Fruit fly (Drosophila melanogaster) whole organism, wandering third instar larva: ENCODE data around the gene Eo.

Experiments used
- Abd-B ChIP-seq: fragments of >200 bp; optimal IDR thresholded peaks from 2 replicates; lab custom pipeline; 2017; ENCODE audit warnings: missing biosample characterization, missing genetic modification characterization
- CG9705 ChIP-seq: fragments of 200-800 bp; sonication (Bioruptor generic); optimal IDR thresholded peaks from 2 replicates; lab custom pipeline; 2018; ENCODE audit warnings: missing biosample characterization, mild to moderate bottlenecking, missing genetic modification characterization
- CrebA ChIP-seq: fragments of 200-800 bp; sonication (Bioruptor generic); optimal IDR thresholded peaks from 2 replicates; lab custom pipeline; 2016; ENCODE audit warnings: missing biosample characterization, mild to moderate bottlenecking, missing genetic modification characterization, borderline replicate concordance
- Dfd ChIP-seq: fragments of >200 bp; optimal IDR thresholded peaks from 2 replicates; lab custom pipeline; 2017; ENCODE audit warnings: missing biosample characterization, missing genetic modification characterization
- GATAd ChIP-seq: sonication (Bioruptor generic); optimal IDR thresholded peaks from 2 replicates; lab custom pipeline; 2016; ENCODE audit warnings: missing biosample characterization, missing genetic modification characterization
- HLH106 ChIP-seq: fragments of 200-800 bp; optimal IDR thresholded peaks from 3 replicates; lab custom pipeline; 2019; ENCODE audit warnings: missing biosample characterization, mild to moderate bottlenecking, missing genetic modification characterization, moderate library complexity
- Hnf4 ChIP-seq: fragments of 200-800 bp; sonication (Bioruptor generic); optimal IDR thresholded peaks from 2 replicates; lab custom pipeline; 2016; ENCODE audit warnings: missing biosample characterization, mild to moderate bottlenecking, missing genetic modification characterization
- Hr78 ChIP-seq: fragments of >200 bp; optimal IDR thresholded peaks from 2 replicates; lab custom pipeline; 2017; ENCODE audit warnings: missing biosample characterization, missing genetic modification characterization
- Hr83 ChIP-seq: fragments of 200-300 bp; sonication (Bioruptor generic); optimal IDR thresholded peaks from 2 replicates; lab custom pipeline; 2016; ENCODE audit warnings: missing biosample characterization, mild to moderate bottlenecking, missing genetic modification characterization, moderate library complexity; ENCODE audit not compliant: poor library complexity, severe bottlenecking
- Jra ChIP-seq: sonication (Bioruptor generic); optimal IDR thresholded peaks from 2 replicates; lab custom pipeline; 2016; ENCODE audit warnings: missing biosample characterization, missing genetic modification characterization
- Mio ChIP-seq: sonication (Bioruptor generic); optimal IDR thresholded peaks from 2 replicates; lab custom pipeline; 2016; ENCODE audit warnings: missing biosample characterization, missing genetic modification characterization
- N ChIP-seq: fragments of >200 bp; optimal IDR thresholded peaks from 2 replicates; lab custom pipeline; 2018; ENCODE audit warnings: missing biosample characterization, missing external identifiers, missing genetic modification characterization
- OdsH ChIP-seq: fragments of 200-800 bp; sonication (Bioruptor generic); optimal IDR thresholded peaks from 2 replicates; lab custom pipeline; 2016; ENCODE audit warnings: missing biosample characterization, mild to moderate bottlenecking, missing genetic modification characterization
- Sp1 ChIP-seq: fragments of 200-800 bp; sonication (Bioruptor generic); optimal IDR thresholded peaks from 3 replicates; lab custom pipeline; 2019; ENCODE audit warnings: missing biosample characterization, mild to moderate bottlenecking, missing genetic modification characterization, moderate library complexity
- Vsx2 ChIP-seq: fragments of 200-300, 225-300 bp; sonication (Bioruptor generic); optimal IDR thresholded peaks from 2 replicates; lab custom pipeline; 2018; ENCODE audit warnings: missing biosample characterization, missing genetic modification characterization; ENCODE audit not compliant: partially characterized antibody
- br ChIP-seq: fragments of 200-800 bp; sonication (Bioruptor generic); optimal IDR thresholded peaks from 2 replicates; lab custom pipeline; 2016; ENCODE audit warnings: missing biosample characterization, missing genetic modification characterization
- brk ChIP-seq: fragments of 200-800 bp; sonication (Bioruptor generic); optimal IDR thresholded peaks from 2 replicates; lab custom pipeline; 2016; ENCODE audit warnings: missing biosample characterization, mild to moderate bottlenecking, missing genetic modification characterization
- dl ChIP-seq, 2 experiments: fragments of 175-275, 200-275 bp in 1 of 2; fragments of 200-275 bp in 1 of 2; sonication (Bioruptor generic); optimal IDR thresholded peaks; lab custom pipeline; 2018; ENCODE audit warnings: mild to moderate bottlenecking in 2 of 2, missing biosample characterization in 2 of 2, missing genetic modification characterization in 2 of 2, moderate library complexity in 2 of 2; ENCODE audit not compliant: partially characterized antibody in 2 of 2, insufficient read depth in 1 of 2
- dmrt93B ChIP-seq: fragments of 200-800 bp; sonication (Bioruptor generic); optimal IDR thresholded peaks from 2 replicates; lab custom pipeline; 2018; ENCODE audit warnings: missing biosample characterization, mild to moderate bottlenecking, missing genetic modification characterization
- foxo ChIP-seq, 2 experiments: fragments of 200-800 bp; sonication (Bioruptor generic); optimal IDR thresholded peaks; 2 replicates in 1 of 2; 3 replicates in 1 of 2; lab custom pipeline; 2016 to 2017; ENCODE audit warnings: missing biosample characterization in 2 of 2, missing genetic modification characterization in 2 of 2
- fru ChIP-seq: fragments of 200-800 bp; sonication (Bioruptor generic); optimal IDR thresholded peaks from 3 replicates; lab custom pipeline; 2016; ENCODE audit warnings: missing biosample characterization, mild to moderate bottlenecking, missing genetic modification characterization
- h ChIP-seq: fragments of 200-800 bp; sonication (Bioruptor generic); optimal IDR thresholded peaks from 3 replicates; lab custom pipeline; 2016; ENCODE audit warnings: missing biosample characterization, mild to moderate bottlenecking, missing genetic modification characterization
- jim ChIP-seq: fragments of 175-275, 200-325 bp; sonication (Bioruptor generic); optimal IDR thresholded peaks from 2 replicates; lab custom pipeline; 2016; ENCODE audit warnings: missing biosample characterization, mild to moderate bottlenecking, missing genetic modification characterization
- pan ChIP-seq: fragments of >200 bp; optimal IDR thresholded peaks from 2 replicates; lab custom pipeline; 2017
- psq ChIP-seq: fragments of 200-800 bp; sonication (Bioruptor generic); optimal IDR thresholded peaks from 3 replicates; lab custom pipeline; 2017; ENCODE audit warnings: missing biosample characterization, mild to moderate bottlenecking, missing genetic modification characterization, moderate library complexity
- rgr ChIP-seq: fragments of 200-800 bp; sonication (Bioruptor generic); optimal IDR thresholded peaks from 3 replicates; lab custom pipeline; 2016; ENCODE audit warnings: missing biosample characterization, mild to moderate bottlenecking, missing genetic modification characterization
- sage ChIP-seq: fragments of 200-800 bp; sonication (Bioruptor generic); optimal IDR thresholded peaks from 2 replicates; lab custom pipeline; 2016; ENCODE audit warnings: missing biosample characterization, mild to moderate bottlenecking, missing genetic modification characterization
- sv ChIP-seq: fragments of 200-800 bp; sonication (Bioruptor generic); optimal IDR thresholded peaks from 3 replicates; lab custom pipeline; 2016; ENCODE audit warnings: missing biosample characterization, missing genetic modification characterization
- tai ChIP-seq: sonication (Bioruptor generic); optimal IDR thresholded peaks from 2 replicates; lab custom pipeline; 2016; ENCODE audit warnings: missing biosample characterization, missing genetic modification characterization
- woc ChIP-seq: sonication (Bioruptor generic); optimal IDR thresholded peaks from 2 replicates; lab custom pipeline; 2016; ENCODE audit warnings: missing biosample characterization, mild to moderate bottlenecking, missing genetic modification characterization

Gene Eo

dm6 chrX:14931296-14931695 is 12.7 kb upstream of the Eo start:
- TF ChIP-seq Mio: no peak
- TF ChIP-seq Hr78 (GFP tag; lab: Kevin White, UChicago): no peak
- TF ChIP-seq rgr (GFP tag; lab: Kevin White, UChicago): no peak
- no peak for TF ChIP-seq N (GFP tag; lab: Kevin White, UChicago)
- no peak for TF ChIP-seq Dfd (GFP tag; lab: Kevin White, UChicago)
- TF ChIP-seq Abd-B (GFP tag; lab: Kevin White, UChicago): no peak
- TF ChIP-seq Hr83 (GFP tag; lab: Kevin White, UChicago): no peak
- no peak for TF ChIP-seq foxo (GFP tag; optimal IDR thresholded peaks at IDR 0.05; lab: Kevin White, UChicago)
- TF ChIP-seq Jra (GFP tag; lab: Kevin White, UChicago): no peak
- TF ChIP-seq pan (lab: Kevin White, UChicago): no peak
- TF ChIP-seq OdsH (GFP tag; lab: Kevin White, UChicago): no peak

DNA sequence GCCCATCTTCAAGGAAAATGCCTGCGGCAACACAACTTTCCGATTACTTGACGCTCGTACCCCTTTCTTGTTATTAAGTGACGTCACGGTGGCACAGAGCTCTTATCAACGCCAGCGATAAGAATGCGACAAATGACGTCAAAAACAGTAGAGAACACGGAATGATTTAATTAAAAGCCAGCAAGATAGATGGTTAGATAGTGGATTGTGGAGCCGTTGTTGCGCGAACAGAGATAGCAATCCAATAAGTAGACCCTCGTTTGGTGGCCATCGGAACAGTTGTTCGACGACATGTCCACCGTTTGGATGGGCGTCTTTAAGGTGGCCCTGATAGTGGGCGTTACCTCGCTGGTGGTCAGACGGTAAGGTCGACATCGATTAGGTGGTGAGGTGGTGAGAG is 11.2 kb upstream of the Eo start:
- TF ChIP-seq brk (GFP tag; lab: Kevin White, UChicago) (no peak), psq (GFP tag; lab: Kevin White, UChicago) (no peak), GATAd (GFP tag; lab: Kevin White, UChicago) (no peak), Abd-B (GFP tag; lab: Kevin White, UChicago) (no peak)

DNA sequence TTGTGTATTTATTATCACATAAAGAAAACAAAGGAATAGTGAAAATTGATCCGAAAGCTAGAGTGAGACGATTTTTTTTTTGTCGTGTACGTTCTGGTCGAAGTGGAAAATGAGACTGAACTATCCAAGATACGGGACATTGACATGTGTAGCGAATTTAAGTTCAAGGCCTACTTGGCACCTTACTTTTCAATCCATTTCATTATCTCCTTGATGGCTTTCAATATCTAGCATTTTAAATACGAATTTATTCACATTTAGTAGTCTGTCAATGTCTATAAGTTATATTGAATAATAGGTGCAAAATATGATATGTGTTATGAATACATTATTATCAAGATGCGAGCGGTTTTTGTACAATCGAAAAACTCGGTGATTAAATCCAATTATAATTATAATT is 10.2 kb upstream of the Eo start, which contains the start of gene CG32591:
Gene CG32591, minus strand, starts transcription at position 101 of the 400 bp plus-strand sequence.
- no peak for TF ChIP-seq sage (GFP tag; lab: Kevin White, UChicago)
- TF ChIP-seq h (GFP tag; lab: Kevin White, UChicago): no peak
- TF ChIP-seq Hr83 (GFP tag; lab: Kevin White, UChicago): no peak
- TF ChIP-seq Hnf4 (GFP tag; lab: Kevin White, UChicago): no peak
- TF ChIP-seq Jra (GFP tag; lab: Kevin White, UChicago): no peak
- no peak for TF ChIP-seq dl (GFP tag; optimal IDR thresholded peaks at IDR 0.05; lab: Kevin White, UChicago; ENCODE audit: insufficient read depth in 1 of 2, partially characterized antibody in 2 of 2)
- no peak for TF ChIP-seq br (GFP tag; lab: Kevin White, UChicago)

DNA sequence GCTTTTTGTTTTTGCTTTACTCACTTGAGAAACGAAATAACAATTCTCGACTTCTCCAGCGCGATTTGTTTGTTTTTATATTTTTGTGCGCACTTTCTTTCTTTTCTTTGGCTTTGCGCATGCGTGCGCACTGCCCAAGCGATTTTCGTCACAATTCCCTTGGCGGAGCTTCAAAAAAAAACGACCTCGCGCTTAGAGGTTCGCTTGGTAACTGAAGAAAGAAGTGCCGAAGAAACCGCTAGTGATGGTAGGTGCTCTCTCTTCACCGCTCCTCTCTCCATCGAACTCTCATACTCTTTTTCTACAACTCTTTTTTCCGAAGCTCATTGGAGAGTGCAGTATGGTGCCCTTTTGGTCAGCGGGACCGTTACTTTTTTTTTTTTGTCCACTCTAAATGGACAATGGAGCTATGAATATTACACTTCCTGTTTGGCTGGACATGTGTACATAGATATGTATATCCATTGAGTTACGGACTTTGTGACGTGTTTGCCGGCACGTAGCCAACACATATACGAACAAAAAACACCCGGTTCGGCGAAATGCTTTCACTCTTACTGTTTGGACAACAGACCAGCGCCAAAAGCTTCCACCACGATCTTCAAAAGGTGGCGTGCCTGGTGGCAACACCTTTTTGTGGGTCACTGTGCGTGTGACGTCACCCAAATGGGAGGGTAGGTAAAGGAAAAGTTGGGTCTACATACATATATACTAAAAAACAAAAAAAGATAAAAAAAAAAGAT is 4.8 kb upstream of the Eo start, which contains the start of gene CG9503:
Gene CG9503, minus strand, starts transcription at position 217 of the 743 bp plus-strand sequence.
- TF ChIP-seq sv (GFP tag; lab: Kevin White, UChicago) (no peak), dmrt93B (GFP tag; lab: Kevin White, UChicago) (no peak), HLH106 (tag; lab: Kevin White, UChicago) (no peak), CG9705 (GFP tag; lab: Kevin White, UChicago) (no peak), Vsx2 (GFP tag; lab: Kevin White, UChicago) (no peak), CrebA (no peak), h (GFP tag; lab: Kevin White, UChicago) (no peak), br (GFP tag; lab: Kevin White, UChicago) (no peak), jim (GFP tag; lab: Kevin White, UChicago) (no peak), psq (GFP tag; lab: Kevin White, UChicago) (peak; percentile 42), foxo (GFP tag; optimal IDR thresholded peaks at IDR 0.05; lab: Kevin White, UChicago) (no peak), Sp1 (peak; percentile 10)
- TF ChIP-seq, all 38 proteins: peak for 2

DNA sequence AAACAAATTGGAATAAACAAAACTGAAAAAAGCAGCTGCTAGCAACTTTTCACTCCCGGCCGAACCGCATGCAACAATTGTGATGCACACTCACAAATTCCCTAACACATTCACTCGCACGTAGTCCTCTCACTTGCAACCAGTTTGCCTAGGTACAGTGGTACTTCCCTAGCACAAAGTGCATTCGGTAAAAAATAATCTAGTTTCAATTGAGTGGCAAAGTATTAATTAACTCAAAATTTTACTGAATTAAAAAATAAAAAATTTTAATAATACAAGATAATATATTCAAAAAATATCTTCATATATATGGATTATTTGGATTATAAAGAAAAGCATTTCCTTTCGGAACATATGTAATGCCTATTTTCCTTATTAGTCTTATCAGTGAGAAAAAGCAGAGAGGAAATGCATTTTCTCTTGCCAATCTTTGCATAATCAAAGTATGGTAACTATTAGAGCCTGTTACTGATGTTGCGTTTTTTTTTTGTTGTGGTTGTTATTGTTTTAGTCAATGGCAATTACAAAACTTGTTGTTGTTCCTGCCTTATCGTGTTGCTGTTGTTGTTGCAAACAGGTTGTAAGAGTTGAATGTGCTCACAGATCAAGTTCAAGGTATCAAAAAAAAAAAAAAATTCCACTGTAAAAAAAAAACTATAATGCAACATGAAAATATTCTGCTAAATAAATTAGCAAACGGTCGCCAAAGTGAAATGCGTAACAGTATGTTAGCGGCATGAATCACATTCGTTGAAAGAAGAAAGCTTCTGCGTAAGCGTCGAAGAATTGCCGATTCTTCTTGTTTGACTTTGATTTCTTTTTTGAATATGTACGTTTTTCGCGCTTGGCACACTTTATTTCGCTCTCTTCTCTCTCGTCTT is 4.0 kb upstream of the Eo start:
- peak; percentile 3 for TF ChIP-seq brk (GFP tag; lab: Kevin White, UChicago)
- no peak for TF ChIP-seq OdsH (GFP tag; lab: Kevin White, UChicago)
- no peak for TF ChIP-seq tai
- peak; percentile 8 for TF ChIP-seq Sp1
- peak; percentile 45 for TF ChIP-seq woc (GFP tag; lab: Kevin White, UChicago)
- peak; percentile 37 for TF ChIP-seq br (GFP tag; lab: Kevin White, UChicago)
- TF ChIP-seq fru (GFP tag; lab: Kevin White, UChicago): peak; percentile 12
- no peak for TF ChIP-seq psq (GFP tag; lab: Kevin White, UChicago)
- no peak for TF ChIP-seq Abd-B (GFP tag; lab: Kevin White, UChicago)
- no peak for TF ChIP-seq HLH106 (tag; lab: Kevin White, UChicago)
- peak in 1 of 2 experiments; percentile 21 for TF ChIP-seq foxo (GFP tag; optimal IDR thresholded peaks at IDR 0.05; lab: Kevin White, UChicago)
- no peak for TF ChIP-seq N (GFP tag; lab: Kevin White, UChicago)
